Fruit fly (Drosophila melanogaster) whole organism, embryonic: ENCODE results near the gene CG7564.
A peak's percentile ranks its signal among the peaks of the same experiment; 100 is the strongest.

Source experiments
- CG10321 ChIP-seq: fragments of 200-800 bp; sonication (Bioruptor generic); IDR thresholded peaks from 2 replicates; pipeline ENCODE4 v1.3.6; 2022; ENCODE audit warnings: missing biosample characterization, missing genetic modification characterization
- CG10462 ChIP-seq: fragments of 200-800 bp; sonication (Bioruptor generic); optimal IDR thresholded peaks from 2 replicates; lab custom pipeline; 2016; ENCODE audit warnings: missing biosample characterization, missing genetic modification characterization
- CG10565 ChIP-seq: fragments of 200-800 bp; sonication (Bioruptor generic); optimal IDR thresholded peaks from 3 replicates; lab custom pipeline; 2016; ENCODE audit warnings: missing biosample characterization, mild to moderate bottlenecking, missing genetic modification characterization
- CG10959 ChIP-seq: fragments of 200-800 bp; sonication (Bioruptor generic); IDR thresholded peaks from 2 replicates; pipeline ENCODE4 v1.3.6; 2022; ENCODE audit warnings: missing biosample characterization, missing genetic modification characterization
- CG11093 ChIP-seq: fragments of 200-800 bp; sonication (Bioruptor generic); IDR thresholded peaks from 3 replicates; pipeline ENCODE4 v1.3.6; 2022; ENCODE audit warnings: missing biosample characterization, missing genetic modification characterization
- CG12659 ChIP-seq: fragments of 200-800 bp; sonication (Bioruptor generic); optimal IDR thresholded peaks from 3 replicates; lab custom pipeline; 2017; ENCODE audit warnings: mild to moderate bottlenecking, missing biosample characterization, missing genetic modification reagents, missing genetic modification characterization
- CG13123 ChIP-seq: fragments of 200-800 bp; sonication (Bioruptor generic); optimal IDR thresholded peaks from 2 replicates; lab custom pipeline; 2016; ENCODE audit warnings: missing biosample characterization, missing genetic modification characterization
- CG14441 ChIP-seq: fragments of 200-800 bp; sonication (Bioruptor generic); IDR thresholded peaks from 2 replicates; pipeline ENCODE4 v1.3.6; 2022; ENCODE audit warnings: missing biosample characterization, missing genetic modification characterization
- CG15269 ChIP-seq: fragments of 200-800 bp; sonication (Bioruptor generic); optimal IDR thresholded peaks from 2 replicates; lab custom pipeline; 2018; ENCODE audit warnings: missing biosample characterization, mild to moderate bottlenecking, missing genetic modification characterization, moderate library complexity
- CG15479 ChIP-seq: fragments of 200-800 bp; sonication (Bioruptor generic); optimal IDR thresholded peaks from 3 replicates; lab custom pipeline; 2019; ENCODE audit warnings: missing biosample characterization, mild to moderate bottlenecking, missing genetic modification characterization, moderate library complexity
- CG15696 ChIP-seq: fragments of 200-800 bp; sonication (Bioruptor generic); optimal IDR thresholded peaks from 2 replicates; lab custom pipeline; 2019; ENCODE audit warnings: missing biosample characterization, mild to moderate bottlenecking, missing genetic modification characterization, moderate library complexity
- CG1602 ChIP-seq: fragments of 200-800 bp; sonication (Bioruptor generic); optimal IDR thresholded peaks from 3 replicates; lab custom pipeline; 2016; ENCODE audit warnings: missing biosample characterization, missing genetic modification characterization
- CG2678 ChIP-seq: fragments of 200-800 bp; sonication (Bioruptor generic); optimal IDR thresholded peaks from 3 replicates; lab custom pipeline; 2019; ENCODE audit warnings: missing biosample characterization, mild to moderate bottlenecking, missing genetic modification characterization, moderate library complexity
- CG2712 ChIP-seq: fragments of 200-800 bp; optimal IDR thresholded peaks from 3 replicates; lab custom pipeline; 2019; ENCODE audit warnings: missing biosample characterization, mild to moderate bottlenecking, missing genetic modification characterization, moderate library complexity
- CG2889 ChIP-seq: fragments of 200-800 bp; sonication (Bioruptor generic); IDR thresholded peaks from 3 replicates; pipeline ENCODE4 v1.3.6; 2022; ENCODE audit warnings: missing biosample characterization, missing genetic modification characterization
- CG31224 ChIP-seq: fragments of 200-800 bp; sonication (Bioruptor generic); IDR thresholded peaks from 2 replicates; pipeline ENCODE4 v1.3.6; 2022; ENCODE audit warnings: missing biosample characterization, missing genetic modification characterization
- CG31441 ChIP-seq: fragments of 200-800 bp; sonication (Bioruptor generic); IDR thresholded peaks from 2 replicates; pipeline ENCODE4 v1.3.6; 2022; ENCODE audit warnings: missing biosample characterization, missing genetic modification characterization
- CG5953 ChIP-seq: fragments of 200-800 bp; sonication (Bioruptor generic); IDR thresholded peaks from 2 replicates; pipeline ENCODE4 v1.3.6; 2022; ENCODE audit warnings: missing biosample characterization, missing genetic modification characterization
- CG8290 ChIP-seq, 3 experiments: fragments of 200-800 bp; sonication (Bioruptor generic); optimal IDR thresholded peaks; 2 replicates each; lab custom pipeline; 2016 to 2019; ENCODE audit warnings: missing biosample characterization in 3 of 3, missing genetic modification characterization in 3 of 3, mild to moderate bottlenecking in 2 of 3, moderate library complexity in 1 of 3
- CG9609 ChIP-seq: fragments of 200-800 bp; sonication (Bioruptor generic); optimal IDR thresholded peaks from 3 replicates; lab custom pipeline; 2016; ENCODE audit warnings: missing biosample characterization, missing genetic modification characterization
- CG9932 ChIP-seq: fragments of 200-800 bp; sonication (Bioruptor generic); IDR thresholded peaks from 2 replicates; pipeline ENCODE4 v1.3.6; 2022; ENCODE audit warnings: missing biosample characterization, missing genetic modification characterization
- Chrac-16 ChIP-seq: fragments of 200-800 bp; sonication (Bioruptor generic); optimal IDR thresholded peaks from 3 replicates; lab custom pipeline; 2016; ENCODE audit warnings: missing biosample characterization, missing genetic modification characterization
- Dip3 ChIP-seq: fragments of 200-800 bp; sonication (Bioruptor generic); optimal IDR thresholded peaks from 3 replicates; lab custom pipeline; 2016; ENCODE audit warnings: missing biosample characterization, missing genetic modification characterization
- Doc2 ChIP-seq: fragments of 200-800 bp; sonication (Bioruptor generic); IDR thresholded peaks from 2 replicates; pipeline ENCODE4 v1.3.6; 2022; ENCODE audit warnings: missing biosample characterization, missing genetic modification characterization
- HLHmδ ChIP-seq: fragments of 200-800 bp; sonication (Bioruptor generic); optimal IDR thresholded peaks from 2 replicates; lab custom pipeline; 2018; ENCODE audit warnings: missing biosample characterization, mild to moderate bottlenecking, missing genetic modification characterization, moderate library complexity
- Lpt ChIP-seq: fragments of >200 bp; optimal IDR thresholded peaks from 2 replicates; lab custom pipeline; 2018; ENCODE audit warnings: missing biosample characterization, missing genetic modification characterization
- Mad ChIP-seq: fragments of 200-800 bp; sonication (Bioruptor generic); optimal IDR thresholded peaks from 2 replicates; lab custom pipeline; 2016; ENCODE audit warnings: missing biosample characterization, missing genetic modification characterization
- Med ChIP-seq: fragments of 200-800 bp; sonication (Bioruptor generic); peaks from one replicate; lab custom pipeline; 2016; ENCODE audit warnings: missing biosample characterization, missing genetic modification characterization, mild to moderate bottlenecking, inconsistent platforms, moderate library complexity
- NK7.1 ChIP-seq: fragments of 200-800 bp; sonication (Bioruptor generic); optimal IDR thresholded peaks from 3 replicates; lab custom pipeline; 2016; ENCODE audit warnings: missing biosample characterization, missing genetic modification characterization
- Rx ChIP-seq: fragments of 200-800 bp; sonication (Bioruptor generic); IDR thresholded peaks from 2 replicates; pipeline ENCODE4 v1.3.6; 2022; ENCODE audit warnings: missing biosample characterization, missing genetic modification characterization
- Sry-δ ChIP-seq: fragments of 200-800 bp; sonication (Bioruptor generic); optimal IDR thresholded peaks from 2 replicates; lab custom pipeline; 2016; ENCODE audit warnings: missing biosample characterization, missing genetic modification characterization
- Ssrp ChIP-seq: fragments of 200-800 bp; sonication (Bioruptor generic); optimal IDR thresholded peaks from 2 replicates; lab custom pipeline; 2018; ENCODE audit warnings: missing biosample characterization, mild to moderate bottlenecking, missing genetic modification characterization, moderate library complexity
- Tbp ChIP-seq: fragments of >200 bp; optimal IDR thresholded peaks from 2 replicates; lab custom pipeline; 2018; ENCODE audit warnings: missing biosample characterization, missing genetic modification characterization
- Xbp1 ChIP-seq: fragments of 200-800 bp; sonication (Bioruptor generic); optimal IDR thresholded peaks from 3 replicates; lab custom pipeline; 2016; ENCODE audit warnings: missing biosample characterization, mild to moderate bottlenecking, missing genetic modification characterization
- aop ChIP-seq: fragments of 200-800 bp; sonication (Bioruptor generic); IDR thresholded peaks from 2 replicates; pipeline ENCODE4 v1.3.6; 2022; ENCODE audit warnings: missing biosample characterization, missing genetic modification characterization
- bigmax ChIP-seq: fragments of 200-800 bp; sonication (Bioruptor generic); optimal IDR thresholded peaks from 2 replicates; lab custom pipeline; 2018; ENCODE audit warnings: missing biosample characterization, mild to moderate bottlenecking, missing genetic modification characterization
- btn ChIP-seq: fragments of 200-800 bp; sonication (Bioruptor generic); optimal IDR thresholded peaks from 2 replicates; lab custom pipeline; 2016; ENCODE audit warnings: missing biosample characterization, missing genetic modification characterization
- chif ChIP-seq, 2 experiments: fragments of 200-800 bp; sonication (Bioruptor generic); optimal IDR thresholded peaks; 3 replicates each; lab custom pipeline; 2016; ENCODE audit warnings: missing biosample characterization in 2 of 2, missing genetic modification characterization in 2 of 2
- dati ChIP-seq: fragments of 200-800 bp; sonication (Bioruptor generic); IDR thresholded peaks from 2 replicates; pipeline ENCODE4 v1.3.6; 2022; ENCODE audit warnings: missing biosample characterization, missing genetic modification characterization
- dmrt11E ChIP-seq: fragments of 200-800 bp; sonication (Bioruptor generic); optimal IDR thresholded peaks from 3 replicates; lab custom pipeline; 2018; ENCODE audit warnings: missing biosample characterization, mild to moderate bottlenecking, missing genetic modification characterization, moderate library complexity
- exex ChIP-seq: fragments of 200-800 bp; sonication (Bioruptor generic); optimal IDR thresholded peaks from 4 replicates; lab custom pipeline; 2018; ENCODE audit warnings: missing biosample characterization, mild to moderate bottlenecking, missing genetic modification characterization, moderate library complexity
- ftz-f1 ChIP-seq: fragments of 200-800 bp; sonication (Bioruptor generic); optimal IDR thresholded peaks from 2 replicates; lab custom pipeline; 2016; ENCODE audit warnings: missing biosample characterization, missing genetic modification characterization
- gce ChIP-seq: fragments of 200-800 bp; sonication (Bioruptor generic); IDR thresholded peaks from 3 replicates; pipeline ENCODE4 v1.3.6; 2022; ENCODE audit warnings: missing biosample characterization, missing genetic modification characterization
- gcm ChIP-seq: fragments of 200-800 bp; sonication (Bioruptor generic); optimal IDR thresholded peaks from 2 replicates; lab custom pipeline; 2019; ENCODE audit warnings: missing biosample characterization, mild to moderate bottlenecking, missing genetic modification characterization, moderate library complexity
- gem ChIP-seq: fragments of 200-800 bp; sonication (Bioruptor generic); optimal IDR thresholded peaks from 2 replicates; lab custom pipeline; 2019; ENCODE audit warnings: missing biosample characterization, mild to moderate bottlenecking, missing genetic modification characterization, moderate library complexity
- lmd ChIP-seq: fragments of 200-800 bp; sonication (Bioruptor generic); IDR thresholded peaks from 2 replicates; pipeline ENCODE4 v1.3.6; 2022; ENCODE audit warnings: missing biosample characterization, missing genetic modification characterization
- mam ChIP-seq: fragments of 200-800 bp; sonication (Bioruptor generic); optimal IDR thresholded peaks from 3 replicates; lab custom pipeline; 2016; ENCODE audit warnings: missing biosample characterization, missing genetic modification characterization
- nerfin-2 ChIP-seq: fragments of 200-800 bp; sonication (Bioruptor generic); IDR thresholded peaks from 2 replicates; pipeline ENCODE4 v1.3.6; 2022; ENCODE audit warnings: missing biosample characterization, missing genetic modification characterization; ENCODE audit not compliant: partially characterized antibody
- so ChIP-seq: fragments of 200-800 bp; sonication (Bioruptor generic); IDR thresholded peaks from 3 replicates; pipeline ENCODE4 v1.3.6; 2022; ENCODE audit warnings: missing biosample characterization, missing genetic modification characterization
- trem ChIP-seq: fragments of 200-800 bp; optimal IDR thresholded peaks from 3 replicates; lab custom pipeline; 2019; ENCODE audit warnings: missing biosample characterization, mild to moderate bottlenecking, missing genetic modification characterization, moderate library complexity
- tx ChIP-seq: fragments of 200-800 bp; sonication (Bioruptor generic); optimal IDR thresholded peaks from 2 replicates; lab custom pipeline; 2016; ENCODE audit warnings: missing biosample characterization, missing genetic modification characterization
- zen2 ChIP-seq: fragments of 200-800 bp; sonication (Bioruptor generic); IDR thresholded peaks from 3 replicates; pipeline ENCODE4 v1.3.6; 2022; ENCODE audit warnings: missing biosample characterization, missing genetic modification characterization; ENCODE audit not compliant: partially characterized antibody

CG7564 gene

dm6 chr3L:17475979-17476393 is 38.1 kb upstream of the CG7564 start, which contains the start of gene CG34250 (continued):
- TF ChIP-seq CG12659 (GFP tag; lab: Kevin White, UChicago) (peak; percentile 79), tx (GFP tag; lab: Kevin White, UChicago) (no peak), CG8290 (GFP tag; optimal IDR thresholded peaks at IDR 0.05; lab: Kevin White, UChicago) (peak; percentile 34), CG8290 (tag; optimal IDR thresholded peaks at IDR 0.05; lab: Kevin White, UChicago) (peak in 1 of 2 experiments; percentile 32), CG31441 (GFP tag; lab: Robert Waterston, UW) (peak; percentile 60; the same call in 1 of the 2 replicates), gce (GFP tag; lab: Robert Waterston, UW) (no peak), Rx (GFP tag; lab: Robert Waterston, UW) (no peak), CG2889 (GFP tag; lab: Robert Waterston, UW) (no peak), lmd (GFP tag; lab: Robert Waterston, UW) (no peak), Xbp1 (GFP tag; lab: Kevin White, UChicago) (peak; percentile 47), Doc2 (GFP tag; lab: Robert Waterston, UW) (no peak), CG10462 (peak; percentile 17), exex (tag; lab: Kevin White, UChicago) (peak; percentile 30), Med (GFP tag; lab: Kevin White, UChicago) (peak; percentile 67), chif (GFP tag; optimal IDR thresholded peaks at IDR 0.05; lab: Kevin White, UChicago) (no peak), aop (no peak), CG11093 (GFP tag; lab: Robert Waterston, UW) (no peak), dati (GFP tag; lab: Robert Waterston, UW) (no peak), CG2712 (peak; percentile 72), nerfin-2 (peak; percentile 34; the same call in 1 of the 2 replicates), Chrac-16 (GFP tag; lab: Kevin White, UChicago) (peak; percentile 37), zen2 (peak; percentile 44; the same call in 2 of the 3 replicates), btn (no peak), CG15479 (no peak), Dip3 (peak; percentile 19), dmrt11E (tag; lab: Kevin White, UChicago) (no peak), CG31224 (GFP tag; lab: Robert Waterston, UW) (no peak), ftz-f1 (no peak), bigmax (GFP tag; lab: Kevin White, UChicago) (no peak), trem (tag; lab: Kevin White, UChicago) (peak; percentile 87), HLHmδ (no peak), gcm (GFP tag; lab: Kevin White, UChicago) (no peak), mam (GFP tag; lab: Kevin White, UChicago) (peak; percentile 48), Ssrp (tag; lab: Kevin White, UChicago) (no peak), CG14441 (GFP tag; lab: Robert Waterston, UW) (no peak), Mad (peak; percentile 34), Tbp (GFP tag; lab: Kevin White, UChicago) (no peak), CG15696 (no peak), CG15269 (tag; lab: Kevin White, UChicago) (peak; percentile 26), NK7.1 (no peak), CG10565 (GFP tag; lab: Kevin White, UChicago) (no peak), so (GFP tag; lab: Robert Waterston, UW) (no peak), gem (tag; lab: Kevin White, UChicago) (peak; percentile 33), CG1602 (GFP tag; lab: Kevin White, UChicago) (peak; percentile 48), Lpt (no peak), Sry-δ (GFP tag; lab: Kevin White, UChicago) (peak; percentile 90), CG5953 (GFP tag; lab: Robert Waterston, UW) (no peak), CG9932 (GFP tag; lab: Robert Waterston, UW) (peak; percentile 66), CG10321 (GFP tag; lab: Robert Waterston, UW) (no peak), CG9609 (no peak), CG13123 (peak; percentile 36), CG10959 (GFP tag; lab: Robert Waterston, UW) (no peak), CG2678 (peak; percentile 15)
